Fruit fly (Drosophila melanogaster) whole organism, adult: ENCODE measurements around the gene CG4629.

ENCODE experiments used
- CG11617 ChIP-seq: fragments of 200-800 bp; sonication (Bioruptor generic); optimal IDR thresholded peaks from 2 replicates; lab custom pipeline; 2017; ENCODE audit warnings: mild to moderate bottlenecking, missing biosample characterization, missing genetic modification reagents, missing genetic modification characterization
- CG12768 ChIP-seq: fragments of 200-800 bp; sonication (Bioruptor generic); optimal IDR thresholded peaks from 2 replicates; lab custom pipeline; 2017; ENCODE audit warnings: missing biosample characterization, missing genetic modification characterization, mild to moderate bottlenecking, moderate library complexity, missing genetic modification reagents
- CG14711 ChIP-seq: fragments of 200-800 bp; sonication (Bioruptor generic); optimal IDR thresholded peaks from 2 replicates; lab custom pipeline; 2018; ENCODE audit warnings: missing biosample characterization, mild to moderate bottlenecking, missing genetic modification characterization, moderate library complexity
- CG1620 ChIP-seq: fragments of 200-800 bp; sonication (Bioruptor generic); optimal IDR thresholded peaks from 2 replicates; lab custom pipeline; 2016; ENCODE audit warnings: missing biosample characterization, missing genetic modification characterization
- CG33017 ChIP-seq: fragments of 200-800 bp; sonication (Bioruptor generic); optimal IDR thresholded peaks from 2 replicates; lab custom pipeline; 2018; ENCODE audit warnings: missing biosample characterization, mild to moderate bottlenecking, missing genetic modification characterization, moderate library complexity
- CG5204 ChIP-seq: fragments of 200-800 bp; sonication (Bioruptor generic); optimal IDR thresholded peaks from 2 replicates; lab custom pipeline; 2016; ENCODE audit warnings: missing biosample characterization, missing genetic modification characterization
- CG7045 ChIP-seq: fragments of 200-800 bp; sonication (Bioruptor generic); optimal IDR thresholded peaks from 2 replicates; lab custom pipeline; 2017; ENCODE audit warnings: missing biosample characterization, mild to moderate bottlenecking, missing genetic modification characterization
- CG7101 ChIP-seq: fragments of 200-800 bp; sonication (Bioruptor generic); optimal IDR thresholded peaks from 2 replicates; lab custom pipeline; 2018; ENCODE audit warnings: missing biosample characterization, mild to moderate bottlenecking, missing genetic modification characterization, moderate library complexity
- Clk ChIP-seq: fragments of 200-800 bp; sonication (Bioruptor generic); optimal IDR thresholded peaks from 2 replicates; lab custom pipeline; 2017; ENCODE audit warnings: missing biosample characterization, missing genetic modification characterization
- Crg-1 ChIP-seq: fragments of 200-800 bp; sonication (Bioruptor generic); optimal IDR thresholded peaks from 2 replicates; lab custom pipeline; 2016; ENCODE audit warnings: missing biosample characterization, missing genetic modification characterization
- Hr96 ChIP-seq: fragments of 200-800 bp; sonication (Bioruptor generic); optimal IDR thresholded peaks from 2 replicates; lab custom pipeline; 2016; ENCODE audit warnings: missing biosample characterization, missing genetic modification characterization
- Mnt ChIP-seq: fragments of 200-800 bp; sonication (Bioruptor generic); optimal IDR thresholded peaks from 2 replicates; lab custom pipeline; 2016; ENCODE audit warnings: missing biosample characterization, mild to moderate bottlenecking, missing genetic modification characterization
- bab1 ChIP-seq: fragments of 200-800 bp; sonication (Bioruptor generic); optimal IDR thresholded peaks from 3 replicates; lab custom pipeline; 2019; ENCODE audit warnings: missing biosample characterization, mild to moderate bottlenecking, missing genetic modification characterization, moderate library complexity
- cic ChIP-seq: fragments of 200-800 bp; sonication (Bioruptor generic); optimal IDR thresholded peaks from 2 replicates; lab custom pipeline; 2017; ENCODE audit warnings: missing biosample characterization, mild to moderate bottlenecking, missing genetic modification characterization, moderate library complexity
- cnc ChIP-seq, 2 experiments: fragments of >200 bp; optimal IDR thresholded peaks; 2 replicates each; lab custom pipeline; 2017
- kay ChIP-seq: fragments of 200-800 bp; sonication (Bioruptor generic); peaks from one replicate; lab custom pipeline; 2016; ENCODE audit warnings: missing biosample characterization, missing genetic modification characterization, borderline replicate concordance
- ovo ChIP-seq: fragments of 200-800 bp; sonication (Bioruptor generic); optimal IDR thresholded peaks from 2 replicates; lab custom pipeline; 2016; ENCODE audit warnings: missing biosample characterization, missing genetic modification characterization
- pad ChIP-seq: fragments of 200-800 bp; sonication (Bioruptor generic); optimal IDR thresholded peaks from 3 replicates; lab custom pipeline; 2017; ENCODE audit warnings: missing biosample characterization, missing genetic modification characterization, mild to moderate bottlenecking, moderate library complexity, missing genetic modification reagents
- tj ChIP-seq: fragments of 200-800 bp; sonication (Bioruptor generic); optimal IDR thresholded peaks from 3 replicates; lab custom pipeline; 2017; ENCODE audit warnings: missing biosample characterization, mild to moderate bottlenecking, missing genetic modification characterization, moderate library complexity
- toe ChIP-seq: fragments of 200-800 bp; sonication (Bioruptor generic); optimal IDR thresholded peaks from 2 replicates; lab custom pipeline; 2016; ENCODE audit warnings: missing biosample characterization, missing genetic modification characterization

The CG4629 gene

DNA sequence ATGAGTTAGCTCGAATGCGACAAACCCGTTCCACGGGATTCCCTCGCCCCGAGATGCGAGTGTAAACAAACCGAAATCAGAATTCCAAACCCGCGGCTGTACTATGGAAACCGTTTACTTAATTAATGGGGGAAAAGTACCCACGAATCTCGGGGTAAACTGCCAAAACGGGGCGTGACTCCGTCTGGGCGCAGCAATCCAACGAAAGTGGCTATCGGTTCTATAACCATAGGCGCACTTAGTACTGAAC, 20.3 kb upstream of the CG4629 start:
- TF ChIP-seq pad (GFP tag; lab: Kevin White, UChicago), result no peak
- peak; percentile 45 for TF ChIP-seq ovo
- no peak for TF ChIP-seq CG14711 (tag; lab: Kevin White, UChicago)

DNA sequence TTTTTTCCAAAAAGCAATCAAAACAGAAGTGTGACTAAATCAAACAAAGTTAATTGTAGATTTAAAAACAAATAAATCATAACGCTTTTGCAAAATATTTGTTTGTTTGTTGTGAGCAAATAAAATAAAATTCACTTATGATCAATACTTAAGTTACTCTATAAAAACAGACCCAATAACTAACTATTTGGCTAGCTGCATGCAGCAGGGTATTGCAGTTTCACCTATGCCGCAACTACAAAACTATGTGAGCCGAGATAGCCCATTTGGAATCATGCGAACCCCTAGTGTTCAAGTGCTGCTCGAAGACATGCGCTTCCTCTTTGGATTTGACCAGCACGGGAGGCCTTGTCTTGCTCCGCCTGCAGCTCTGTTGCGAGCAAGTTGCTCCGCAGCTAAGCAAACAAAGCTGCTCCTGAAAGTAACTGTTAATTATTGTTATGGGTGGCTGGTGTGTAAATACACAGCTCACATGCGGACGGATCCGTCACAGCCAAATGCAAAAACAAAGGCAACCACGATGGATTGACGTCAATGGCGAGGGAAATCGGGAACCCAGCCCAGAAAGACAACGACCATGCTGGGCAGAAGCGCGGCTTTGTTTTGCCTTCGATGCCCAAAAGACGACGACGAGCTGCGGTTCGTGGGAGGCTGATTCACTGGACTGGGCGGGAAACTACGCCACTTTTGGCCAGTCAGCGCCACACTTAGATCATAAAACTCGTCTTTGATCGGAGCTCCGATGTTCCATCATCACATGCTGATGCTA, 19.8 kb upstream of the CG4629 start:
- TF ChIP-seq CG7045 (GFP tag; lab: Kevin White, UChicago) (no peak), tj (no peak), Clk (GFP tag; lab: Kevin White, UChicago) (peak; percentile 2), CG12768 (GFP tag; lab: Kevin White, UChicago) (no peak), CG5204 (peak; percentile 7), Crg-1 (GFP tag; lab: Kevin White, UChicago) (peak; percentile 58), CG1620 (GFP tag; lab: Kevin White, UChicago) (no peak), pad (GFP tag; lab: Kevin White, UChicago) (no peak), ovo (no peak), kay (no peak), CG7101 (tag; lab: Kevin White, UChicago) (peak; percentile 2)

DNA sequence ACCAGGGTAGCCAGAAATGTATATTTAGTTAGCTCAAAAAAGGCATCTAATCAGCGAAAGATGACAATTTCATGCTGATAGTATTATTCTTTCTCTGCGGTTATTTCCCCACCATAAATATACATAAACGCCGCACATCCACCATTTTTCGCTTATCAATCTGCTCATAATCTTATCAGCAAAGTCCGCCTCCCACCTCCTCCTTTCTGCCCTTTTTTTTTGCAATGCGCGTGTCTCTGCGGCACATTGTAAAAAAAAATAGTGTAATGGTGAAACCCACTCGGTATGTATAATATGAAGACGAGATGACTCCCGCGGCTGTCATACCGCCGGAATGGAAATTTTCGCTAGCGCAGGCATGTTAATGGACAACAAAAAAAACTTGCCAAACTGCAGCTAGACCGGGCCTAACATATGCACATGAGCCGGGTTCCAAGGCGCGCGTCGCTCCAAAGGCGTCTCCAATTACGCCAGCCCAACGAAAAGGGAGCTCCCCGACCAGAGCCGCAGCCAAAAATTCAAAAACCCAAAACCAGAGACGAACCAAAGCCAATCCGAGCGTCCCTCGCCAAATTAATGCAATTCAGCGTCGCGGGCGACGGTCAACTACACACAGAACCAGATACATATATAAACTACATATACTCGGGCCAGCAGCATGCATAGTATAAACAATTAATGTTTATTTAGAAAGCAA, 18.1 kb upstream of the CG4629 start:
- TF ChIP-seq CG12768 (GFP tag; lab: Kevin White, UChicago) (no peak), CG33017 (tag; lab: Kevin White, UChicago) (no peak), CG7045 (GFP tag; lab: Kevin White, UChicago) (no peak), CG1620 (GFP tag; lab: Kevin White, UChicago) (no peak), Clk (GFP tag; lab: Kevin White, UChicago) (no peak), cnc (optimal IDR thresholded peaks at IDR 0.05; lab: Kevin White, UChicago) (no peak), CG14711 (tag; lab: Kevin White, UChicago) (no peak), Mnt (GFP tag; lab: Kevin White, UChicago) (peak; percentile 20), CG11617 (no peak), bab1 (GFP tag; lab: Kevin White, UChicago) (no peak), CG7101 (tag; lab: Kevin White, UChicago) (no peak), CG5204 (no peak), ovo (no peak), pad (GFP tag; lab: Kevin White, UChicago) (no peak), Hr96 (GFP tag; lab: Kevin White, UChicago) (no peak), tj (peak; percentile 100), kay (no peak), cic (GFP tag; lab: Kevin White, UChicago) (peak; percentile 51)

- TF ChIP-seq Crg-1 (GFP tag; lab: Kevin White, UChicago), result peak; percentile 49
- TF ChIP-seq CG7101 (tag; lab: Kevin White, UChicago), result peak; percentile 71
- peak; percentile 94 for TF ChIP-seq CG12768 (GFP tag; lab: Kevin White, UChicago)
- TF ChIP-seq CG11617, result peak; percentile 79
- no peak for TF ChIP-seq Clk (GFP tag; lab: Kevin White, UChicago)
- peak; percentile 49 for TF ChIP-seq bab1 (GFP tag; lab: Kevin White, UChicago)
- peak; percentile 64 for TF ChIP-seq toe (GFP tag; lab: Kevin White, UChicago)
- TF ChIP-seq Mnt (GFP tag; lab: Kevin White, UChicago), result peak; percentile 66
- peak; percentile 77 for TF ChIP-seq CG5204
- TF ChIP-seq cic (GFP tag; lab: Kevin White, UChicago), result peak; percentile 78
- peak; percentile 70 for TF ChIP-seq CG33017 (tag; lab: Kevin White, UChicago)
- TF ChIP-seq cnc (optimal IDR thresholded peaks at IDR 0.05; lab: Kevin White, UChicago), result no peak
- TF ChIP-seq CG1620 (GFP tag; lab: Kevin White, UChicago), result peak; percentile 64
- TF ChIP-seq Hr96 (GFP tag; lab: Kevin White, UChicago), result peak; percentile 57
- peak; percentile 45 for TF ChIP-seq CG7045 (GFP tag; lab: Kevin White, UChicago)
- peak; percentile 93 for TF ChIP-seq ovo
- TF ChIP-seq kay, result peak; percentile 97
- peak; percentile 63 for TF ChIP-seq tj
- peak; percentile 59 for TF ChIP-seq CG14711 (tag; lab: Kevin White, UChicago)
- peak; percentile 52 for TF ChIP-seq pad (GFP tag; lab: Kevin White, UChicago)
These were observed 16.8 kb upstream of the CG4629 start for dm6 chr2L:1118880-1119809.

DNA sequence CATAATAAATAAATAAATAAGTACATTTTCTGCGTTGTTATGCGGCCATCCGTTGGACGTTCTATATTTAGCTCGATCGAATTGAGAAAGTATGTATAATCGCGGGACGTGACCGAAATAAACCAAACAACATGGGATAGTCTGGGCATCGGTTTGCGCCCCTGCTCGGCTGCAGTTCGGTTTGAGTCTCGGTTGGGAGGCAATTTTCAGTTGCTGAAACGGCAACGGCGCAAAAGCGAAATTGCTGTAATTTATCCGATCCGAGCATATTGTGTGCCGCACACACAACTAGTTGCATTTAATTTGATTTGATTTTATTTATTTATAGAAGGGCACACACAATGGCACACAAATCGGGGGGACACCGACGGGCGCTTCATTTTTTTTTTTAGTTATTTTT, 15.8 kb upstream of the CG4629 start:
- TF ChIP-seq CG1620 (GFP tag; lab: Kevin White, UChicago) (no peak), CG5204 (peak; percentile 39), Mnt (GFP tag; lab: Kevin White, UChicago) (peak; percentile 28), tj (peak; percentile 27), Hr96 (GFP tag; lab: Kevin White, UChicago) (no peak), toe (GFP tag; lab: Kevin White, UChicago) (peak; percentile 7)
